Fruit fly (Drosophila melanogaster) whole organism, pupa: ENCODE measurements around the gene Mst27D.

ENCODE experiments used
- CG10348 ChIP-seq: fragments of 200-800 bp; sonication (Bioruptor generic); IDR thresholded peaks from 2 replicates; pipeline ENCODE4 v1.3.6; 2022; ENCODE audit warnings: missing biosample characterization, missing genetic modification characterization
- CG13204 ChIP-seq: fragments of 200-800 bp; sonication (Bioruptor generic); optimal IDR thresholded peaks from 2 replicates; lab custom pipeline; 2018; ENCODE audit warnings: missing biosample characterization, mild to moderate bottlenecking, missing genetic modification characterization, moderate library complexity
- CG32121 ChIP-seq: fragments of 200-800 bp; sonication (Bioruptor generic); IDR thresholded peaks from 2 replicates; pipeline ENCODE4 v1.3.6; 2022; ENCODE audit warnings: missing biosample characterization, missing genetic modification characterization
- CG4496 ChIP-seq: fragments of 200-800 bp; sonication (Bioruptor generic); IDR thresholded peaks from 3 replicates; pipeline ENCODE4 v1.3.6; 2022; ENCODE audit warnings: missing biosample characterization, missing genetic modification characterization
- CG9948 ChIP-seq: fragments of 200-800 bp; sonication (Bioruptor generic); optimal IDR thresholded peaks from 2 replicates; lab custom pipeline; 2018; ENCODE audit warnings: missing biosample characterization, mild to moderate bottlenecking, missing genetic modification characterization, moderate library complexity
- Snoo ChIP-seq: fragments of 200-800 bp; sonication (Bioruptor generic); optimal IDR thresholded peaks from 3 replicates; lab custom pipeline; 2017; ENCODE audit warnings: missing biosample characterization, mild to moderate bottlenecking, missing genetic modification characterization, inconsistent platforms
- fd96Ca ChIP-seq: fragments of 200-800 bp; sonication (Bioruptor generic); IDR thresholded peaks from 3 replicates; pipeline ENCODE4 v1.3.6; 2022; ENCODE audit warnings: missing biosample characterization, missing genetic modification characterization
- gl ChIP-seq: fragments of 200-800 bp; sonication (Bioruptor generic); optimal IDR thresholded peaks from 2 replicates; lab custom pipeline; 2018; ENCODE audit warnings: missing biosample characterization, mild to moderate bottlenecking, missing genetic modification characterization

- TF ChIP-seq Snoo (tag; lab: Kevin White, UChicago), result no peak
- no peak for TF ChIP-seq CG10348 (GFP tag; lab: Robert Waterston, UW)
- TF ChIP-seq CG9948 (tag; lab: Kevin White, UChicago), result no peak
- TF ChIP-seq CG32121 (GFP tag; lab: Robert Waterston, UW), result no peak
- no peak for TF ChIP-seq fd96Ca
- no peak for TF ChIP-seq gl
- TF ChIP-seq CG13204 (GFP tag; lab: Kevin White, UChicago), result no peak
- no peak for TF ChIP-seq CG4496
These were observed 5.0 kb upstream of the Mst27D start, which contains the start of gene Nuf2 for dm6 chr2L:7065687-7066086.
